Worm (Caenorhabditis elegans): ENCODE data around the gene rfip-1.

The rfip-1 gene

ce11 chrII:5884252-5884651 is at the start of gene rfip-1:
Gene rfip-1, plus strand, starts transcription at chrII:5884552.
- no peak for TF ChIP-seq nhr-84 (tag; optimal IDR thresholded peaks at IDR 0.05)
- no peak for TF ChIP-seq nhr-20 (tag; optimal IDR thresholded peaks at IDR 0.05)
- no peak for TF ChIP-seq fkh-10 (GFP tag; optimal IDR thresholded peaks at IDR 0.05)

DNA sequence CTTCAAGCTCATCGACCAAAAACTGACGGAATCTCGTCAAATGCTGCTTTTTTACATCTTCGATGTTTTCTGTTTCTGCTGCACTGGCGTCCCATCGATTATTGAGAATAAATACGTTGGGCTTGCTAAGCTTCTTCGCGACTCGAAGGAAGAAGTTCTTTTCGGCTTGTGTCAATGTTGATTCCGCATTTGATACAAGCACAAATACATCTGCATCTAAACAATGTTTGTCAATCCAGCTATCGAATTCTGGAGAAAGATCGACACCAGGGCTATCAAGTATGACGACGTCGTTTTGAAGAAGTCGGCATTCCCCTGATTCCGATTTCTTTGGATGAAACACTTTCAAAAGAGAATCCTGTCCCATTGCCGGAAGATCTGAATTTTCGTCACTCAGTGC is 49.2 kb upstream of the rfip-1 start:
- TF ChIP-seq unc-30 (tag; optimal IDR thresholded peaks at IDR 0.05) (no peak), fkh-8 (tag; optimal IDR thresholded peaks at IDR 0.05) (no peak), C16A3.4 (tag; optimal IDR thresholded peaks at IDR 0.05) (no peak), unc-98 (GFP tag; IDR thresholded peaks at IDR 0.05) (no peak), hlh-17 (GFP tag; optimal IDR thresholded peaks at IDR 0.05; ENCODE audit: borderline replicate concordance) (no peak), nhr-71 (tag; optimal IDR thresholded peaks at IDR 0.05) (no peak), unc-86 (tag; optimal IDR thresholded peaks at IDR 0.05) (no peak), pag-3 (tag; optimal IDR thresholded peaks at IDR 0.05; ENCODE audit: borderline replicate concordance, insufficient read depth) (no peak), nhr-90 (tag; optimal IDR thresholded peaks at IDR 0.05; ENCODE audit: poor library complexity) (no peak), mab-9 (GFP tag; IDR thresholded peaks at IDR 0.05) (no peak), irx-1 (tag; optimal IDR thresholded peaks at IDR 0.05) (no peak), snpc-4 (tag; optimal IDR thresholded peaks at IDR 0.05) (no peak), nhr-28 (tag; optimal IDR thresholded peaks at IDR 0.05) (no peak), ama-1 (optimal IDR thresholded peaks at IDR 0.05) (no peak), sptf-1 (tag; optimal IDR thresholded peaks at IDR 0.05) (no peak), C04F5.9 (tag; optimal IDR thresholded peaks at IDR 0.05) (no peak), sup-37 (GFP tag; optimal IDR thresholded peaks at IDR 0.05) (no peak), zip-4 (GFP tag; optimal IDR thresholded peaks at IDR 0.05) (no peak), lin-39 (tag; optimal IDR thresholded peaks at IDR 0.05) (no peak), efl-3 (GFP tag; optimal IDR thresholded peaks at IDR 0.05) (no peak)

ce11 chrII:5836153-5836719 is 48.1 kb upstream of the rfip-1 start, which contains the start of gene fzo-1:
Gene fzo-1, minus strand, starts transcription at chrII:5836203.
- TF ChIP-seq ceh-90 (tag; optimal IDR thresholded peaks at IDR 0.05) (peak; percentile 64), ceh-88 (GFP tag; IDR thresholded peaks at IDR 0.05) (peak; percentile 24; the same call in 1 of the 2 replicates), unc-130 (tag; optimal IDR thresholded peaks at IDR 0.05) (no peak), irx-1 (tag; optimal IDR thresholded peaks at IDR 0.05) (peak; percentile 20), vab-15 (tag; optimal IDR thresholded peaks at IDR 0.05) (no peak), lin-13 (GFP tag; optimal IDR thresholded peaks at IDR 0.05) (no peak), nhr-12 (tag; optimal IDR thresholded peaks at IDR 0.05) (no peak), isw-1 (GFP tag; IDR thresholded peaks at IDR 0.05) (peak; percentile 52), lsy-2 (tag; optimal IDR thresholded peaks at IDR 0.05) (peak in 1 of 2 experiments; percentile 66), nhr-19 (GFP tag; conservative IDR thresholded peaks at IDR 0.05) (0 out of 2 replicates have a peak, but pooled peaks have one; percentile 16), blmp-1 (tag; optimal IDR thresholded peaks at IDR 0.05) (peak; percentile 46), C16A3.4 (tag; optimal IDR thresholded peaks at IDR 0.05) (peak; percentile 45), nhr-71 (tag; optimal IDR thresholded peaks at IDR 0.05) (peak; percentile 74), pax-3 (tag; optimal IDR thresholded peaks at IDR 0.05) (peak; percentile 86), snu-23 (GFP tag; optimal IDR thresholded peaks at IDR 0.05) (peak; percentile 58), ceh-63 (GFP tag; optimal IDR thresholded peaks at IDR 0.05) (peak; percentile 72), lir-3 (tag; optimal IDR thresholded peaks at IDR 0.05; ENCODE audit: poor library complexity) (peak; percentile 77), tbx-2 (tag; optimal IDR thresholded peaks at IDR 0.05) (peak; percentile 61), mab-9 (GFP tag; IDR thresholded peaks at IDR 0.05) (no peak), lin-35 (GFP tag; optimal IDR thresholded peaks at IDR 0.05) (peak; percentile 38 to 55), ets-5 (GFP tag; IDR thresholded peaks at IDR 0.05) (no peak), xbp-1 (tag; optimal IDR thresholded peaks at IDR 0.05) (peak; percentile 54), jun-1 (tag; optimal IDR thresholded peaks at IDR 0.05) (no peak), unc-30 (tag; optimal IDR thresholded peaks at IDR 0.05) (no peak), nhr-47 (tag; optimal IDR thresholded peaks at IDR 0.05) (peak; percentile 69), ceh-8 (GFP tag; optimal IDR thresholded peaks at IDR 0.05) (no peak), egl-13 (tag; optimal IDR thresholded peaks at IDR 0.05) (peak; percentile 16), dsc-1 (tag; optimal IDR thresholded peaks at IDR 0.05) (peak; percentile 52), snpc-4 (tag; optimal IDR thresholded peaks at IDR 0.05) (peak; percentile 20), unc-98 (GFP tag; IDR thresholded peaks at IDR 0.05) (peak; percentile 92), nhr-90 (tag; optimal IDR thresholded peaks at IDR 0.05; ENCODE audit: poor library complexity) (peak; percentile 75), efl-3 (GFP tag; optimal IDR thresholded peaks at IDR 0.05) (no peak), efl-1 (optimal IDR thresholded peaks at IDR 0.05) (peak; percentile 42 to 50), efl-1 (GFP tag; optimal IDR thresholded peaks at IDR 0.05 in 1 of 2) (peak; percentile 22 to 36), sup-37 (GFP tag; optimal IDR thresholded peaks at IDR 0.05) (no peak)
